Fruit fly (Drosophila melanogaster): ENCODE results near the gene C1GalTA.

The C1GalTA gene

DNA sequence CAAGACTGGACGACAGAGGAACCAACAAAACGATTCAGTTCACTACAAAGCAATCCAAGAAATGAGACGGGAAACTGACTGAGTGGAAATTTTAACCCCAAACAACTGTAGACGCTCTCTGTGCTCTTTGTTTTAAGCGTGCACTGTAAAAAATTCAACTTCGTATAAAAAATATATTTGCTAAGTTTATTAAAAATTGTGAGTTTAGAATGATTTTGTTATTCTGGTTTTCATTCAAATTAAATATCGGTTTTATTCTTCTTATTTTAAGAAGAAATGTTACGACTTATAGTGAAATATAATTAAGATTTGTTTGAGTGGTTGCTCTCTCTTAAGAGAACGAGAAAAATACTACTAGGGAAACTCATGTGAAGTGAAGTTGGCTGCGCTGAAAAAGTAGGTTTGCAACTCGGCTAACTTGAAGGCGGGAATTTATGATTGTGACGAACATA is 7.1 kb upstream of the C1GalTA start (continued):
- peak; percentile 97 for TF ChIP-seq otp (GFP tag; IDR thresholded peaks at IDR 0.05)
- TF ChIP-seq danr (GFP tag; IDR thresholded peaks at IDR 0.05), result peak; percentile 93
- peak; percentile 98 for TF ChIP-seq Dbx (GFP tag; IDR thresholded peaks at IDR 0.05)
- TF ChIP-seq CG7357 (GFP tag; IDR thresholded peaks at IDR 0.05), result peak; percentile 93
- TF ChIP-seq sima (GFP tag; optimal IDR thresholded peaks at IDR 0.05), result peak; percentile 83
- peak; percentile 99 for TF ChIP-seq Xbp1 (GFP tag; optimal IDR thresholded peaks at IDR 0.05)
- TF ChIP-seq CG13123 (GFP tag; optimal IDR thresholded peaks at IDR 0.05), result peak; percentile 99
- peak; percentile 89 for TF ChIP-seq CG2875 (GFP tag; optimal IDR thresholded peaks at IDR 0.05)
- TF ChIP-seq zen2 (GFP tag; IDR thresholded peaks at IDR 0.05; ENCODE audit: partially characterized antibody), result no peak
- peak; percentile 95 for TF ChIP-seq Ravus (GFP tag; IDR thresholded peaks at IDR 0.05)
- no peak for TF ChIP-seq CG34224 (GFP tag; IDR thresholded peaks at IDR 0.05; ENCODE audit: partially characterized antibody)
- no peak for TF ChIP-seq chinmo (GFP tag; IDR thresholded peaks at IDR 0.05; ENCODE audit: partially characterized antibody)
- peak; percentile 98 for TF ChIP-seq run (tag; optimal IDR thresholded peaks at IDR 0.05)
- TF ChIP-seq pita (GFP tag; optimal IDR thresholded peaks at IDR 0.05), result peak; percentile 66
- TF ChIP-seq Fer3 (tag; optimal IDR thresholded peaks at IDR 0.05), result peak; percentile 86
- TF ChIP-seq ind (GFP tag; optimal IDR thresholded peaks at IDR 0.05), result peak; percentile 91
- peak; percentile 98 for TF ChIP-seq B-H1 (GFP tag; IDR thresholded peaks at IDR 0.05)
- TF ChIP-seq CG18262 (tag; optimal IDR thresholded peaks at IDR 0.05), result peak; percentile 97
- TF ChIP-seq CG33213 (GFP tag; optimal IDR thresholded peaks at IDR 0.05), result peak; percentile 78
- peak; percentile 66 for TF ChIP-seq da (GFP tag; optimal IDR thresholded peaks at IDR 0.05)
- TF ChIP-seq sc (optimal IDR thresholded peaks at IDR 0.05), result no peak
- TF ChIP-seq sc (GFP tag; optimal IDR thresholded peaks at IDR 0.05), result peak; percentile 88
- TF ChIP-seq fd102C (GFP tag; optimal IDR thresholded peaks at IDR 0.05), result peak; percentile 93
- TF ChIP-seq CG2889 (GFP tag; IDR thresholded peaks at IDR 0.05), result peak; percentile 96
- peak; percentile 69 to 98 for TF ChIP-seq bsh (GFP tag; optimal IDR thresholded peaks at IDR 0.05)
- TF ChIP-seq gsb (GFP tag; IDR thresholded peaks at IDR 0.05), result peak; percentile 91
- no peak; the same call in 1 of the 2 replicates for TF ChIP-seq hbn (GFP tag; IDR thresholded peaks at IDR 0.05; ENCODE audit: partially characterized antibody)
- TF ChIP-seq Six4 (GFP tag; optimal IDR thresholded peaks at IDR 0.05), result peak; percentile 93
- no peak for TF ChIP-seq Tbp (GFP tag; optimal IDR thresholded peaks at IDR 0.05)
- TF ChIP-seq Abd-B (GFP tag; optimal IDR thresholded peaks at IDR 0.05), result peak; percentile 86
- TF ChIP-seq CkIIα-i1 (GFP tag; IDR thresholded peaks at IDR 0.05), result peak; percentile 91; the same call in 1 of the 2 replicates
- peak; percentile 68 for TF ChIP-seq CG34376 (GFP tag; optimal IDR thresholded peaks at IDR 0.05)
- TF ChIP-seq kah (GFP tag; optimal IDR thresholded peaks at IDR 0.05), result peak; percentile 61
- TF ChIP-seq CG10267 (tag; optimal IDR thresholded peaks at IDR 0.05), result peak; percentile 94
- TF ChIP-seq zen (tag; optimal IDR thresholded peaks at IDR 0.05), result peak; percentile 93
- peak; percentile 95 for TF ChIP-seq unpg (GFP tag; optimal IDR thresholded peaks at IDR 0.05)
- TF ChIP-seq CG1602 (GFP tag; optimal IDR thresholded peaks at IDR 0.05), result peak; percentile 94
- TF ChIP-seq onecut (GFP tag; IDR thresholded peaks at IDR 0.05), result peak; percentile 92
- TF ChIP-seq pros (GFP tag; optimal IDR thresholded peaks at IDR 0.05), result peak; percentile 90
- peak; percentile 85 for TF ChIP-seq CG8089 (GFP tag; optimal IDR thresholded peaks at IDR 0.05)
- peak; percentile 99 for TF ChIP-seq stc (GFP tag; IDR thresholded peaks at IDR 0.05)
- peak; percentile 92 for TF ChIP-seq CG18619 (GFP tag; optimal IDR thresholded peaks at IDR 0.05)
- TF ChIP-seq CG15011 (GFP tag; optimal IDR thresholded peaks at IDR 0.05), result peak; percentile 83
- no peak for TF ChIP-seq pan (optimal IDR thresholded peaks at IDR 0.05)
- TF ChIP-seq pan (GFP tag; optimal IDR thresholded peaks at IDR 0.05 in 1 of 2, IDR thresholded peaks at IDR 0.05 in 1 of 2), result peak in 1 of 2 experiments; percentile 99
- peak; percentile 85 for TF ChIP-seq Usf (GFP tag; optimal IDR thresholded peaks at IDR 0.05)
- peak; percentile 87 for TF ChIP-seq tap (tag; optimal IDR thresholded peaks at IDR 0.05)
- TF ChIP-seq CG8924 (tag; optimal IDR thresholded peaks at IDR 0.05), result peak; percentile 97
- peak; percentile 90 to 94 for TF ChIP-seq chif (GFP tag; optimal IDR thresholded peaks at IDR 0.05)
- peak; percentile 92 for TF ChIP-seq CG9215 (GFP tag; IDR thresholded peaks at IDR 0.05)
- TF ChIP-seq Atf6 (GFP tag; IDR thresholded peaks at IDR 0.05), result peak; percentile 98

All from whole organism, embryonic.